Fruit fly (Drosophila melanogaster) whole organism, embryonic: ENCODE data around the gene CG6048.

Experiments used
- Abd-B ChIP-seq: fragments of 200-800 bp; sonication (Bioruptor generic); optimal IDR thresholded peaks from 2 replicates; lab custom pipeline; 2018; ENCODE audit warnings: missing biosample characterization, mild to moderate bottlenecking, missing genetic modification characterization, moderate library complexity
- Atf-2 ChIP-seq: fragments of 200-800 bp; sonication (Bioruptor generic); optimal IDR thresholded peaks from 2 replicates; lab custom pipeline; 2016; ENCODE audit warnings: missing biosample characterization, missing genetic modification characterization
- CG10431 ChIP-seq: fragments of 200-800 bp; sonication (Bioruptor generic); optimal IDR thresholded peaks from 3 replicates; lab custom pipeline; 2018; ENCODE audit warnings: missing biosample characterization, mild to moderate bottlenecking, missing genetic modification characterization
- CG10959 ChIP-seq: fragments of 200-800 bp; sonication (Bioruptor generic); IDR thresholded peaks from 2 replicates; pipeline ENCODE4 v1.3.6; 2022; ENCODE audit warnings: missing biosample characterization, missing genetic modification characterization
- CG11398 ChIP-seq: fragments of 200-800 bp; sonication (Bioruptor generic); optimal IDR thresholded peaks from 2 replicates; lab custom pipeline; 2016; ENCODE audit warnings: missing biosample characterization, missing genetic modification characterization
- CG12744 ChIP-seq: fragments of 200-800 bp; sonication (Bioruptor generic); optimal IDR thresholded peaks from 2 replicates; lab custom pipeline; 2016; ENCODE audit warnings: missing biosample characterization, missing genetic modification characterization
- CG1603 ChIP-seq: fragments of 200-800 bp; sonication (Bioruptor generic); optimal IDR thresholded peaks from 2 replicates; lab custom pipeline; 2019; ENCODE audit warnings: missing biosample characterization, mild to moderate bottlenecking, missing genetic modification characterization, moderate library complexity
- CG1647 ChIP-seq: fragments of 200-800 bp; sonication (Bioruptor generic); optimal IDR thresholded peaks from 3 replicates; lab custom pipeline; 2016; ENCODE audit warnings: missing biosample characterization, missing genetic modification characterization
- CG17385 ChIP-seq: fragments of 200-800 bp; sonication (Bioruptor generic); optimal IDR thresholded peaks from 3 replicates; lab custom pipeline; 2018; ENCODE audit warnings: missing biosample characterization, mild to moderate bottlenecking, missing genetic modification characterization
- CG34422 ChIP-seq: fragments of 200-800 bp; sonication (Bioruptor generic); IDR thresholded peaks from 3 replicates; pipeline ENCODE4 v1.3.6; 2022; ENCODE audit warnings: missing biosample characterization, missing genetic modification characterization
- CG3838 ChIP-seq: fragments of 200-800 bp; sonication (Bioruptor generic); optimal IDR thresholded peaks from 3 replicates; lab custom pipeline; 2016; ENCODE audit warnings: missing biosample characterization, missing genetic modification characterization
- CG3847 ChIP-seq: fragments of 200-800 bp; sonication (Bioruptor generic); IDR thresholded peaks from 2 replicates; pipeline ENCODE4 v1.3.6; 2022; ENCODE audit warnings: missing biosample characterization, missing genetic modification characterization
- CG4854 ChIP-seq: fragments of 200-800 bp; sonication (Bioruptor generic); optimal IDR thresholded peaks from 2 replicates; lab custom pipeline; 2016; ENCODE audit warnings: missing biosample characterization, missing genetic modification characterization, inconsistent platforms
- CG6689 ChIP-seq: fragments of 200-800 bp; sonication (Bioruptor generic); IDR thresholded peaks from 2 replicates; pipeline ENCODE4 v1.3.6; 2022; ENCODE audit warnings: missing biosample characterization, missing genetic modification characterization
- CG7357 ChIP-seq: fragments of 200-800 bp; sonication (Bioruptor generic); IDR thresholded peaks from 3 replicates; pipeline ENCODE4 v1.3.6; 2022; ENCODE audit warnings: missing biosample characterization, missing genetic modification characterization
- CoRest ChIP-seq: fragments of 200-800 bp; sonication (Bioruptor generic); optimal IDR thresholded peaks from 3 replicates; lab custom pipeline; 2018; ENCODE audit warnings: missing biosample characterization, mild to moderate bottlenecking, missing genetic modification characterization, moderate library complexity
- CrebB ChIP-seq: fragments of 200-800 bp; sonication (Bioruptor generic); optimal IDR thresholded peaks from 3 replicates; lab custom pipeline; 2018; ENCODE audit warnings: missing biosample characterization, mild to moderate bottlenecking, missing genetic modification characterization
- Dll ChIP-seq: fragments of 200-800 bp; sonication (Bioruptor generic); IDR thresholded peaks from 4 replicates; pipeline ENCODE4 v1.3.6; 2022; ENCODE audit warnings: missing biosample characterization, missing genetic modification characterization; ENCODE audit not compliant: partially characterized antibody
- Gsc ChIP-seq: fragments of 200-800 bp; sonication (Bioruptor generic); IDR thresholded peaks from 2 replicates; pipeline ENCODE4 v1.3.6; 2022; ENCODE audit warnings: missing biosample characterization, missing genetic modification characterization
- Gug ChIP-seq: fragments of 200-800 bp; sonication (Bioruptor generic); IDR thresholded peaks from 4 replicates; pipeline ENCODE4 v1.3.6; 2022; ENCODE audit warnings: missing biosample characterization, missing genetic modification characterization
- HmgD ChIP-seq: fragments of 200-800 bp; sonication (Bioruptor generic); optimal IDR thresholded peaks from 3 replicates; lab custom pipeline; 2016; ENCODE audit warnings: missing biosample characterization, missing genetic modification characterization
- Lhr ChIP-seq: fragments of 200-800 bp; sonication (Bioruptor generic); optimal IDR thresholded peaks from 3 replicates; lab custom pipeline; 2017; ENCODE audit warnings: mild to moderate bottlenecking, missing biosample characterization, missing genetic modification reagents, missing genetic modification characterization
- Mad ChIP-seq: fragments of 200-800 bp; sonication (Bioruptor generic); optimal IDR thresholded peaks from 2 replicates; lab custom pipeline; 2016; ENCODE audit warnings: missing biosample characterization, missing genetic modification characterization
- Max ChIP-seq: fragments of 200-800 bp; sonication (Bioruptor generic); optimal IDR thresholded peaks from 2 replicates; lab custom pipeline; 2016; ENCODE audit warnings: missing biosample characterization, mild to moderate bottlenecking, missing genetic modification characterization
- NK7.1 ChIP-seq: fragments of 200-800 bp; sonication (Bioruptor generic); optimal IDR thresholded peaks from 3 replicates; lab custom pipeline; 2016; ENCODE audit warnings: missing biosample characterization, missing genetic modification characterization
- PHDP ChIP-seq: fragments of 200-800 bp; sonication (Bioruptor generic); optimal IDR thresholded peaks from 3 replicates; lab custom pipeline; 2018; ENCODE audit warnings: missing biosample characterization, mild to moderate bottlenecking, missing genetic modification characterization, moderate library complexity
- Ravus ChIP-seq: fragments of 200-800 bp; sonication (Bioruptor generic); IDR thresholded peaks from 2 replicates; pipeline ENCODE4 v1.3.6; 2022; ENCODE audit warnings: missing biosample characterization, missing genetic modification characterization
- Sox100B ChIP-seq: fragments of 200-800 bp; sonication (Bioruptor generic); optimal IDR thresholded peaks from 3 replicates; lab custom pipeline; 2018; ENCODE audit warnings: missing biosample characterization, mild to moderate bottlenecking, missing genetic modification characterization
- Sry-δ ChIP-seq: fragments of 200-800 bp; sonication (Bioruptor generic); optimal IDR thresholded peaks from 2 replicates; lab custom pipeline; 2016; ENCODE audit warnings: missing biosample characterization, missing genetic modification characterization
- Stat92E ChIP-seq, 3 experiments: fragments of >200 bp in 2 of 3; fragments of 200-800 bp in 1 of 3; sonication (Bioruptor generic) in 1 of 3; optimal IDR thresholded peaks; 2 replicates each; lab custom pipeline; 2017 to 2019; ENCODE audit warnings: missing biosample characterization in 3 of 3, missing genetic modification characterization in 3 of 3, mild to moderate bottlenecking in 1 of 3, moderate library complexity in 1 of 3
- Vsx1 ChIP-seq: fragments of 200-800 bp; sonication (Bioruptor generic); optimal IDR thresholded peaks from 2 replicates; lab custom pipeline; 2017; ENCODE audit warnings: missing biosample characterization, mild to moderate bottlenecking, missing genetic modification characterization, missing genetic modification reagents
- ase ChIP-seq: fragments of 200-800 bp; sonication (Bioruptor generic); IDR thresholded peaks from 3 replicates; pipeline ENCODE4 v1.3.6; 2022; ENCODE audit warnings: missing biosample characterization, missing genetic modification characterization
- bab2 ChIP-seq: fragments of 200-800 bp; sonication (Bioruptor generic); optimal IDR thresholded peaks from 2 replicates; lab custom pipeline; 2016; ENCODE audit warnings: missing biosample characterization, missing genetic modification characterization
- cg ChIP-seq: fragments of 200-800 bp; sonication (Bioruptor generic); optimal IDR thresholded peaks from 3 replicates; lab custom pipeline; 2019; ENCODE audit warnings: missing biosample characterization, mild to moderate bottlenecking, missing genetic modification characterization, moderate library complexity
- en ChIP-seq: fragments of 200-800 bp; sonication (Bioruptor generic); optimal IDR thresholded peaks from 2 replicates; lab custom pipeline; 2016; ENCODE audit warnings: missing biosample characterization, missing genetic modification characterization
- eyg ChIP-seq: fragments of 200-800 bp; sonication (Bioruptor generic); optimal IDR thresholded peaks from 3 replicates; lab custom pipeline; 2016; ENCODE audit warnings: missing biosample characterization, missing genetic modification characterization
- h ChIP-seq: fragments of >200 bp; optimal IDR thresholded peaks from 2 replicates; lab custom pipeline; 2017
- hb ChIP-seq: fragments of 200-800 bp; sonication (Bioruptor generic); IDR thresholded peaks from 3 replicates; pipeline ENCODE4 v1.3.6; 2022; ENCODE audit warnings: missing biosample characterization, missing genetic modification characterization; ENCODE audit not compliant: partially characterized antibody
- insv ChIP-seq, 2 experiments: fragments of 200-800 bp; sonication (Bioruptor generic); optimal IDR thresholded peaks; 3 replicates each; lab custom pipeline; 2016 to 2018; ENCODE audit warnings: missing biosample characterization in 2 of 2, missing genetic modification characterization in 2 of 2
- knrl ChIP-seq: fragments of 200-800 bp; sonication (Bioruptor generic); IDR thresholded peaks from 3 replicates; pipeline ENCODE4 v1.3.6; 2022; ENCODE audit warnings: missing biosample characterization, missing genetic modification characterization; ENCODE audit not compliant: partially characterized antibody
- odd ChIP-seq: fragments of 200-800 bp; sonication (Bioruptor generic); optimal IDR thresholded peaks from 2 replicates; lab custom pipeline; 2017; ENCODE audit warnings: missing biosample characterization, mild to moderate bottlenecking, missing genetic modification characterization
- p53 ChIP-seq: fragments of 200-800 bp; sonication (Bioruptor generic); optimal IDR thresholded peaks from 2 replicates; lab custom pipeline; 2016; ENCODE audit warnings: missing biosample characterization, missing genetic modification characterization
- pb ChIP-seq: fragments of 200-800 bp; sonication (Bioruptor generic); optimal IDR thresholded peaks from 3 replicates; lab custom pipeline; 2016; ENCODE audit warnings: missing biosample characterization, missing genetic modification characterization
- pros ChIP-seq: fragments of 200-800 bp; sonication (Bioruptor generic); optimal IDR thresholded peaks from 3 replicates; lab custom pipeline; 2019; ENCODE audit warnings: missing biosample characterization, mild to moderate bottlenecking, missing genetic modification characterization, moderate library complexity
- psq ChIP-seq: fragments of 200-800 bp; sonication (Bioruptor generic); optimal IDR thresholded peaks from 2 replicates; lab custom pipeline; 2017; ENCODE audit warnings: missing biosample characterization, missing genetic modification characterization
- row ChIP-seq: fragments of 200-800 bp; sonication (Bioruptor generic); IDR thresholded peaks from 3 replicates; pipeline ENCODE4 v1.3.6; 2022; ENCODE audit warnings: missing biosample characterization, missing genetic modification characterization
- sna ChIP-seq: fragments of 200-800 bp; sonication (Bioruptor generic); IDR thresholded peaks from 2 replicates; pipeline ENCODE4 v1.3.6; 2022; ENCODE audit warnings: missing biosample characterization, missing genetic modification characterization; ENCODE audit not compliant: partially characterized antibody
- tap ChIP-seq: fragments of 200-800 bp; optimal IDR thresholded peaks from 3 replicates; lab custom pipeline; 2019; ENCODE audit warnings: missing biosample characterization, mild to moderate bottlenecking, missing genetic modification characterization, moderate library complexity
- wek ChIP-seq: fragments of 200-800 bp; sonication (Bioruptor generic); optimal IDR thresholded peaks from 3 replicates; lab custom pipeline; 2018; ENCODE audit warnings: missing biosample characterization, mild to moderate bottlenecking, missing genetic modification characterization, moderate library complexity
- zfh1 ChIP-seq: fragments of 200-800 bp; sonication (Bioruptor generic); IDR thresholded peaks from 3 replicates; pipeline ENCODE4 v1.3.6; 2022; ENCODE audit warnings: missing biosample characterization, missing genetic modification characterization

CG6048 gene

DNA sequence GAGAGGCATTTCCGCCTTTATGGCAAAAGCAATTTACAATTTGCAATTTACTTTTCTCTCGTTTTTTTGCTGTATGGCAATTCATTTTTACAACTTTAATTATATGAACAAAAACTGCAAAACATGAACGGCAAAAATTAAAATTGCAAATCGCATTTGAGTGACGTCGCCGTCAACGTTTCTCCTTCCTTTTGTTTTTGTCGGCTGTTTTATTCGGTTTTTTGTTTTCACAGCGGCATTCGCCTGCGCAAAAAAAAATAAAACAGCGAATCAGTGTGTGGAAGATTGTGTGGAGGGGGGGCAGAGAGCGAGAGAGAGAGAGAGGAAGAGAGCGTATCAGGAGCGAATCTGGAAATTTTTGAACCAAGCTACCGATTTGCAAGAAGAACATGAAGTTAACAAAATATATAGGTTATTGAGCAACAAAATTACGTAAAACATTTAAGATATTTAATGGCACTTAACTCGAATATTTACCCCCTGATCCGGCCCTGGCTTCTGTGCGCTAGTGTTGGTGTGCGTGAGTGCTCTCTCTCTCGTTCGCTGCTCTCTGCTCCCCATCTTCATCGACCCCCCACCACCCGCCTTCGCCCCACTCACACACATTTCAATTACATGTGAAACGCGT lies 33.8 kb upstream of the CG6048 start (continued):
- TF ChIP-seq CG1603 (tag; lab: Kevin White, UChicago), result peak; percentile 99
- TF ChIP-seq Gug (GFP tag; lab: Robert Waterston, UW), result peak; percentile 99
- peak; percentile 99 for TF ChIP-seq zfh1 (GFP tag; lab: Robert Waterston, UW)
- peak; percentile 99 for TF ChIP-seq ase (GFP tag; lab: Robert Waterston, UW)
- TF ChIP-seq psq (GFP tag; lab: Kevin White, UChicago), result peak; percentile 97
- TF ChIP-seq Lhr (GFP tag; lab: Kevin White, UChicago), result peak; percentile 92
- peak; percentile 94 for TF ChIP-seq cg (GFP tag; lab: Kevin White, UChicago)
- TF ChIP-seq insv (GFP tag; optimal IDR thresholded peaks at IDR 0.05; lab: Kevin White, UChicago), result peak in 1 of 2 experiments; percentile 70
- peak; percentile 95 for TF ChIP-seq Sox100B (GFP tag; lab: Kevin White, UChicago)
- TF ChIP-seq wek (GFP tag; lab: Kevin White, UChicago), result peak; percentile 93
- peak; percentile 99 for TF ChIP-seq CrebB (tag; lab: Kevin White, UChicago)
- peak; percentile 86 for TF ChIP-seq knrl (GFP tag; lab: Robert Waterston, UW)
- TF ChIP-seq en, result peak; percentile 97
- TF ChIP-seq Atf-2, result peak; percentile 98
- peak; percentile 97 for TF ChIP-seq eyg (GFP tag; lab: Kevin White, UChicago)
- peak; percentile 98 for TF ChIP-seq Ravus (GFP tag; lab: Robert Waterston, UW)
- peak; percentile 96 for TF ChIP-seq p53 (GFP tag; lab: Kevin White, UChicago)
- no peak for TF ChIP-seq h (lab: Kevin White, UChicago)
- TF ChIP-seq CG3838 (GFP tag; lab: Kevin White, UChicago), result peak; percentile 95
- TF ChIP-seq CG10431, result peak; percentile 90
- TF ChIP-seq CG1647, result peak; percentile 98
- peak; percentile 98 for TF ChIP-seq CG12744 (GFP tag; lab: Kevin White, UChicago)
- peak; percentile 99 for TF ChIP-seq CoRest (tag; lab: Kevin White, UChicago)
- peak; percentile 72; the same call in 2 of the 3 replicates for TF ChIP-seq hb (GFP tag; lab: Robert Waterston, UW)
- no peak for TF ChIP-seq sna (GFP tag; lab: Robert Waterston, UW)
- TF ChIP-seq Sry-δ, result peak; percentile 79
- peak; percentile 99 for TF ChIP-seq HmgD (GFP tag; lab: Kevin White, UChicago)
- peak; percentile 98 for TF ChIP-seq NK7.1 (GFP tag; lab: Kevin White, UChicago)
- peak; percentile 99 for TF ChIP-seq CG3847 (GFP tag; lab: Robert Waterston, UW)
- TF ChIP-seq tap (tag; lab: Kevin White, UChicago), result peak; percentile 97
- peak in 1 of 3 experiments; percentile 94 for TF ChIP-seq Stat92E (GFP tag; optimal IDR thresholded peaks at IDR 0.05; lab: Kevin White, UChicago)
- 0 out of 4 replicates have a peak, but pooled peaks have one; percentile 50 for TF ChIP-seq Dll
- TF ChIP-seq Mad (GFP tag; lab: Kevin White, UChicago), result peak; percentile 98
- peak; percentile 99 for TF ChIP-seq CG6689 (GFP tag; lab: Robert Waterston, UW)
- peak; percentile 98 for TF ChIP-seq pb
- peak; percentile 99 for TF ChIP-seq Gsc (GFP tag; lab: Robert Waterston, UW)
- TF ChIP-seq row, result peak; percentile 100
- peak; percentile 98 for TF ChIP-seq CG11398 (GFP tag; lab: Kevin White, UChicago)
- peak; percentile 97 for TF ChIP-seq Max
- peak; percentile 98 for TF ChIP-seq Abd-B (GFP tag; lab: Kevin White, UChicago)
- peak; percentile 99 for TF ChIP-seq CG10959 (GFP tag; lab: Robert Waterston, UW)
- peak; percentile 98 for TF ChIP-seq PHDP (tag; lab: Kevin White, UChicago)
- TF ChIP-seq pros (GFP tag; lab: Kevin White, UChicago), result peak; percentile 24
- TF ChIP-seq CG4854 (GFP tag; lab: Kevin White, UChicago), result peak; percentile 96
- TF ChIP-seq CG7357 (GFP tag; lab: Robert Waterston, UW), result peak; percentile 98
- peak; percentile 99 for TF ChIP-seq bab2
- peak; percentile 97 for TF ChIP-seq odd (GFP tag; lab: Kevin White, UChicago)
- peak; percentile 95 for TF ChIP-seq Vsx1 (GFP tag; lab: Kevin White, UChicago)
- peak; percentile 99 for TF ChIP-seq CG34422
- TF ChIP-seq CG17385 (GFP tag; lab: Kevin White, UChicago), result peak; percentile 96
